Fruit fly (Drosophila melanogaster): ENCODE results near the gene CG3808.

CG3808 gene

DNA sequence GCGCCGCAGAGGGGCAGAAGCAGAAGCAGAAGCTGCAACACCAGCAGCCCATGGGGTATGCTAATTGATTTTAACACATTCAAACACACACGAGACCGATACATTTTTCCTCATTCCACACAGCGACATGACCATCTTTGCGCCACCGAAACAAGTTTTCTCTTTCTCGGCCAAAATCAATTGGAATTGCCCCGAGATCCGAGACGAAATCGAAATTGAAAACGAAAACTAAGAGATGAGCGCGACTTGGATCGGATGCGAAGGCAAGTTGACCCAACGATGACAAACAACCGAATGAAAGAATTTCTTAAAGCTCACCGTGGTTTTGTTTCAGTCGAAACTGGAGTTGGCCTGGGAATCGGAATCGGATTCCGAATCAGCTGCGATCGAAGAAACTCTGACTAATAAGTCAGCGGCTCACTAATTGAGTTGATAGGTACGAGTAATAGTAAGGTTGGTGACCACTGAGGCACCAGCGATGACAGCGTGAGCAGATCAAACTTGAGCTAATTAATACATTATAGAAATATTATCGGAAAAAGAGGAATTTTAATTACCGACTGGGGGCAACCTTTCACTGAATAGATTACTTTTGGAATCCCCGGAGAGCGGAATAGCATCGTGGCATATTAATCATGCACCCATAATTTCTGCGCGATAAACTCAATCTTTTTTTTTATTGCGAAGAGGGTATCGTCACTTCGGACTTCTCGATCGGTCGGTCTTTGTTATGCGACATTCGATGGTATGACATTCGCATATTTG lies 12.2 kb downstream of the CG3808 start, which contains the start of gene CG11619:
TSS of gene CG11619 (minus strand) at position 269 of the 765 bp plus-strand sequence.
- no peak for TF ChIP-seq CG17801 (GFP tag; optimal IDR thresholded peaks at IDR 0.05; ENCODE audit: partially characterized antibody)

DNA sequence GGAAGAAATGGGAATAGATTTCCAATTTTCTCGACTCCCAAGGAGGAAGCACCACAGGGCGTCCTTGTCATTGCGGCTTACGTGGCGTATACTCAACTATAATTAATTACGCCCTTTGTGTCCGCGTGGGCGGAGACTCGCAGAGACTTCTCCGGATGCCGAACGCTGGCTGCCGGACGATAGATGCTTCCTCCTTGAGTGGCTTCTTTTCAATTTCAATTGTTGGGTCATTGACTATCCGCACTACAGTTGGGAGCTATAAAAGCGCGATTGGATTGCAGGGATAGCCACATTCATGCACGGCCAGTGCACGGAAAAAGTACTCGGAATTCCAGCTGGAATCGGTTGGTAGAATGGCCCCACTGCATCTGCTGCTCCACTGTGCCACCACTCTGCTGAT lies 15.7 kb downstream of the CG3808 start, which contains the start of gene CG14075:
TSS of gene CG14075 (plus strand) at position 301 of the 400 bp plus-strand sequence.
- no peak for TF ChIP-seq CG17801 (GFP tag; optimal IDR thresholded peaks at IDR 0.05; ENCODE audit: partially characterized antibody)

dm6 chr3L:18976720-18977119 lies 23.7 kb downstream of the CG3808 start:
- no peak for TF ChIP-seq CG17801 (GFP tag; optimal IDR thresholded peaks at IDR 0.05; ENCODE audit: partially characterized antibody)

- no peak for TF ChIP-seq CG17801 (GFP tag; optimal IDR thresholded peaks at IDR 0.05; ENCODE audit: partially characterized antibody)
These were observed 32.0 kb downstream of the CG3808 start for dm6 chr3L:18968193-18968969.

dm6 chr3L:18957032-18957431 lies 43.4 kb downstream of the CG3808 start:
- TF ChIP-seq CG17801 (GFP tag; optimal IDR thresholded peaks at IDR 0.05; ENCODE audit: partially characterized antibody): no peak

dm6 chr3L:18952399-18952798 lies 48.0 kb downstream of the CG3808 start:
- TF ChIP-seq CG17801 (GFP tag; optimal IDR thresholded peaks at IDR 0.05; ENCODE audit: partially characterized antibody): no peak

- TF ChIP-seq CG17801 (GFP tag; optimal IDR thresholded peaks at IDR 0.05; ENCODE audit: partially characterized antibody): no peak
These were observed 50.0 kb downstream of the CG3808 start, which contains the start of gene CG6836 for dm6 chr3L:18950359-18950758. Gene CG6836 (plus strand): TSS chr3L:18950629.

DNA sequence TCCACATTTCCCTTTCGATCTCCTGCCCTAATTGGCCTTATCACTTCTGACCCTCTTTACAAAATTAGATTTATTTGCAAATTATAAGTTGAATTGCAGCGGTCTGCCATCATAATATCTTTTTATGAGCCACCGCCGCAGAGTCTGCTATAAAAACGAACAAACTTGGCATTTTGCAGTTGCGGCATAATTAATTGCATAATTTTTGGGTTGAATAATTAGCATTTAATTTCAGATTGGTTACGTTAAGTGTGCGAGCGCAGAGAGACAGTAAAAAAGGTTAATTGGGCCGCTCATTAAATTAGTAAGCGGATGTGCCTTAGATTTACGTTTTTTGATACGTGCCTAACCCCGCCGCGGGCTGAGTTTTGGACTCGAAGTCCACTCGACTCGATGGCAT lies 51.3 kb downstream of the CG3808 start:
- TF ChIP-seq CG17801 (GFP tag; optimal IDR thresholded peaks at IDR 0.05; ENCODE audit: partially characterized antibody): no peak
